ENCODE assay signal across 1 fruit fly cellular context in genomic region chr3R:26566816-26567215, dm6.
TF ChIP-seq lines count a peak whose summit lies in the region.

No protein-coding gene starts in this region.

TF ChIP-seq in whole organism, embryonic, 481 proteins besides CTCF, POLR2A, EP300 and RAD21 (continued from another document):
- TF ChIP-seq ewg (GFP tag; optimal IDR thresholded peaks at IDR 0.05; lab: Kevin White, UChicago) = no peak
- TF ChIP-seq slbo (GFP tag; IDR thresholded peaks at IDR 0.05; lab: Robert Waterston, UW) = peak; percentile 71
- no peak for TF ChIP-seq CG30403 (GFP tag; optimal IDR thresholded peaks at IDR 0.05; lab: Kevin White, UChicago)
- peak; percentile 29 for TF ChIP-seq ERR (GFP tag; optimal IDR thresholded peaks at IDR 0.05; lab: Kevin White, UChicago)
- no peak for TF ChIP-seq aop (GFP tag; IDR thresholded peaks at IDR 0.05; lab: Robert Waterston, UW)
- peak; percentile 23 for TF ChIP-seq CHES-1-like (GFP tag; optimal IDR thresholded peaks at IDR 0.05; lab: Kevin White, UChicago)
- TF ChIP-seq tgo (GFP tag; IDR thresholded peaks at IDR 0.05; lab: Robert Waterston, UW) = no peak
- peak; percentile 56; the same call in 2 of the 3 replicates for TF ChIP-seq vnd (GFP tag; IDR thresholded peaks at IDR 0.05; lab: Robert Waterston, UW; ENCODE audit: partially characterized antibody)
- no peak for TF ChIP-seq CG14667 (GFP tag; IDR thresholded peaks at IDR 0.05; lab: Robert Waterston, UW)
- TF ChIP-seq bigmax (GFP tag; optimal IDR thresholded peaks at IDR 0.05; lab: Kevin White, UChicago) = no peak
- TF ChIP-seq cato (GFP tag; optimal IDR thresholded peaks at IDR 0.05; lab: Kevin White, UChicago; ENCODE audit: borderline replicate concordance) = no peak
- TF ChIP-seq otp (GFP tag; IDR thresholded peaks at IDR 0.05; lab: Robert Waterston, UW) = no peak; the same call in 2 of the 3 replicates
- 0 out of 2 replicates have a peak, but pooled peaks have one; percentile 17 for TF ChIP-seq vvl (GFP tag; IDR thresholded peaks at IDR 0.05; lab: Robert Waterston, UW)
- no peak for TF ChIP-seq peb (GFP tag; IDR thresholded peaks at IDR 0.05; lab: Robert Waterston, UW)
- no peak for TF ChIP-seq jing (GFP tag; optimal IDR thresholded peaks at IDR 0.05; lab: Kevin White, UChicago)
- no peak for TF ChIP-seq CG11723 (GFP tag; optimal IDR thresholded peaks at IDR 0.05; lab: Kevin White, UChicago)
- peak; percentile 77 for TF ChIP-seq stwl (tag; optimal IDR thresholded peaks at IDR 0.05; lab: Kevin White, UChicago)
- peak; percentile 20; the same call in 1 of the 3 replicates for TF ChIP-seq CG34422 (GFP tag; IDR thresholded peaks at IDR 0.05; lab: Robert Waterston, UW)
- TF ChIP-seq CG10462 (GFP tag; optimal IDR thresholded peaks at IDR 0.05; lab: Kevin White, UChicago) = no peak
- TF ChIP-seq nom (GFP tag; optimal IDR thresholded peaks at IDR 0.05; lab: Kevin White, UChicago) = no peak
- TF ChIP-seq salm (tag; optimal IDR thresholded peaks at IDR 0.05; lab: Kevin White, UChicago) = no peak
- no peak for TF ChIP-seq wor (GFP tag; IDR thresholded peaks at IDR 0.05; lab: Robert Waterston, UW)
- TF ChIP-seq tll (GFP tag; optimal IDR thresholded peaks at IDR 0.05; lab: Kevin White, UChicago) = no peak
- TF ChIP-seq al (GFP tag; IDR thresholded peaks at IDR 0.05; lab: Robert Waterston, UW) = no peak
- no peak for TF ChIP-seq repo (GFP tag; optimal IDR thresholded peaks at IDR 0.05; lab: Kevin White, UChicago)
- TF ChIP-seq CG17359 (tag; optimal IDR thresholded peaks at IDR 0.05; lab: Kevin White, UChicago) = peak; percentile 2
- peak; percentile 9 for TF ChIP-seq CG13296 (GFP tag; optimal IDR thresholded peaks at IDR 0.05; lab: Kevin White, UChicago)
- TF ChIP-seq Doc2 (GFP tag; IDR thresholded peaks at IDR 0.05; lab: Robert Waterston, UW) = no peak
- peak; percentile 91 for TF ChIP-seq HmgZ (tag; optimal IDR thresholded peaks at IDR 0.05; lab: Kevin White, UChicago)
- no peak for TF ChIP-seq Lim3 (GFP tag; IDR thresholded peaks at IDR 0.05; lab: Robert Waterston, UW)
- TF ChIP-seq CG4424 (GFP tag; optimal IDR thresholded peaks at IDR 0.05; lab: Kevin White, UChicago) = no peak
- peak; percentile 60 for TF ChIP-seq ftz-f1 (GFP tag; optimal IDR thresholded peaks at IDR 0.05; lab: Kevin White, UChicago)
- peak; percentile 15 for TF ChIP-seq Abd-B (GFP tag; optimal IDR thresholded peaks at IDR 0.05; lab: Kevin White, UChicago)
- TF ChIP-seq pros (GFP tag; optimal IDR thresholded peaks at IDR 0.05; lab: Kevin White, UChicago) = no peak
- no peak for TF ChIP-seq CG6813 (GFP tag; optimal IDR thresholded peaks at IDR 0.05; lab: Kevin White, UChicago)
- TF ChIP-seq CG17912 (GFP tag; optimal IDR thresholded peaks at IDR 0.05; lab: Kevin White, UChicago) = no peak
- no peak; the same call in 1 of the 2 replicates for TF ChIP-seq tna (GFP tag; IDR thresholded peaks at IDR 0.05; lab: Robert Waterston, UW; ENCODE audit: partially characterized antibody)
- no peak for TF ChIP-seq CG15479 (GFP tag; optimal IDR thresholded peaks at IDR 0.05; lab: Kevin White, UChicago)
- TF ChIP-seq CG10654 (GFP tag; optimal IDR thresholded peaks at IDR 0.05; lab: Kevin White, UChicago) = no peak
- TF ChIP-seq amos (GFP tag; IDR thresholded peaks at IDR 0.05; lab: Robert Waterston, UW; ENCODE audit: partially characterized antibody) = peak; percentile 83
- TF ChIP-seq Adf1 (GFP tag; IDR thresholded peaks at IDR 0.05; lab: Robert Waterston, UW) = peak; percentile 37; the same call in 1 of the 2 replicates
- no peak for TF ChIP-seq Stat92E (GFP tag; optimal IDR thresholded peaks at IDR 0.05; lab: Kevin White, UChicago)
- peak in 1 of 2 experiments; percentile 55 for TF ChIP-seq insv (GFP tag; optimal IDR thresholded peaks at IDR 0.05; lab: Kevin White, UChicago)
- TF ChIP-seq CG16863 (GFP tag; optimal IDR thresholded peaks at IDR 0.05; lab: Kevin White, UChicago) = no peak
- TF ChIP-seq Med (GFP tag; lab: Kevin White, UChicago) = peak; percentile 91
- TF ChIP-seq chn (GFP tag; optimal IDR thresholded peaks at IDR 0.05; lab: Kevin White, UChicago) = peak; percentile 63
- TF ChIP-seq CG7839 (tag; optimal IDR thresholded peaks at IDR 0.05; lab: Kevin White, UChicago) = peak; percentile 26
- TF ChIP-seq CG3407 (GFP tag; optimal IDR thresholded peaks at IDR 0.05; lab: Kevin White, UChicago) = no peak
- TF ChIP-seq Spps (tag; optimal IDR thresholded peaks at IDR 0.05; lab: Kevin White, UChicago) = no peak
- TF ChIP-seq Sry-β (GFP tag; optimal IDR thresholded peaks at IDR 0.05; lab: Kevin White, UChicago) = no peak
- TF ChIP-seq CG4730 (GFP tag; IDR thresholded peaks at IDR 0.05; lab: Robert Waterston, UW) = no peak
- no peak for TF ChIP-seq CG13775 (GFP tag; optimal IDR thresholded peaks at IDR 0.05; lab: Kevin White, UChicago)
- no peak for TF ChIP-seq Oli (tag; optimal IDR thresholded peaks at IDR 0.05; lab: Kevin White, UChicago)
- TF ChIP-seq CG32772 (GFP tag; IDR thresholded peaks at IDR 0.05; lab: Robert Waterston, UW) = no peak
- TF ChIP-seq sug (tag; optimal IDR thresholded peaks at IDR 0.05; lab: Kevin White, UChicago) = peak; percentile 41
- TF ChIP-seq fd64A (GFP tag; optimal IDR thresholded peaks at IDR 0.05; lab: Kevin White, UChicago) = no peak
- TF ChIP-seq dmrt11E (tag; optimal IDR thresholded peaks at IDR 0.05; lab: Kevin White, UChicago) = no peak
- TF ChIP-seq Lpt (GFP tag; optimal IDR thresholded peaks at IDR 0.05; lab: Kevin White, UChicago) = no peak
- no peak for TF ChIP-seq gem (tag; optimal IDR thresholded peaks at IDR 0.05; lab: Kevin White, UChicago)
- TF ChIP-seq prd (optimal IDR thresholded peaks at IDR 0.05; lab: Kevin White, UChicago) = no peak
- TF ChIP-seq prd (GFP tag; IDR thresholded peaks at IDR 0.05; lab: Robert Waterston, UW) = 0 out of 3 replicates have a peak, but pooled peaks have one; percentile 31
- peak; percentile 60; the same call in 1 of the 3 replicates for TF ChIP-seq sr (GFP tag; IDR thresholded peaks at IDR 0.05; lab: Robert Waterston, UW)
- no peak for TF ChIP-seq CG15601 (tag; optimal IDR thresholded peaks at IDR 0.05; lab: Kevin White, UChicago)
- TF ChIP-seq CG11504 (tag; optimal IDR thresholded peaks at IDR 0.05; lab: Kevin White, UChicago) = peak; percentile 51
- TF ChIP-seq CG33213 (GFP tag; optimal IDR thresholded peaks at IDR 0.05; lab: Kevin White, UChicago) = peak; percentile 46
- no peak for TF ChIP-seq lov (optimal IDR thresholded peaks at IDR 0.05; lab: Kevin White, UChicago)
- no peak for TF ChIP-seq lov (GFP tag; IDR thresholded peaks at IDR 0.05; lab: Robert Waterston, UW)
TF ChIP-seq in whole organism, embryonic: peak in this region for 182.
